Worm (Caenorhabditis elegans): Measurements from ENCODE around the gene best-16.

Gene best-16

ce11 chrIV:7154356-7154755 is 41.3 kb downstream of the best-16 start, which contains the start of gene C34D4.2:
C34D4.2 (plus strand) TSS chrIV:7154656.
- no peak for TF ChIP-seq zag-1 (tag; optimal IDR thresholded peaks at IDR 0.05)
- no peak for TF ChIP-seq hmg-11 (tag; optimal IDR thresholded peaks at IDR 0.05)
- no peak for TF ChIP-seq ZK546.5 (tag; optimal IDR thresholded peaks at IDR 0.05)
- no peak for TF ChIP-seq lsy-12 (tag; optimal IDR thresholded peaks at IDR 0.05)
- no peak for TF ChIP-seq unc-62 (GFP tag; optimal IDR thresholded peaks at IDR 0.05)
- TF ChIP-seq nhr-23 (tag; optimal IDR thresholded peaks at IDR 0.05), result no peak
- no peak for TF ChIP-seq nfya-1 (tag; optimal IDR thresholded peaks at IDR 0.05; ENCODE audit: insufficient read depth)
- no peak for TF ChIP-seq mdl-1 (tag; optimal IDR thresholded peaks at IDR 0.05)
- no peak for TF ChIP-seq eor-1 (tag; optimal IDR thresholded peaks at IDR 0.05)
- no peak for TF ChIP-seq aly-2 (tag; optimal IDR thresholded peaks at IDR 0.05)
- no peak for TF ChIP-seq unc-39 (tag; optimal IDR thresholded peaks at IDR 0.05)
- TF ChIP-seq fos-1 (tag; optimal IDR thresholded peaks at IDR 0.05), result no peak
- TF ChIP-seq nhr-28 (tag; optimal IDR thresholded peaks at IDR 0.05), result no peak
- TF ChIP-seq egl-5 (tag; optimal IDR thresholded peaks at IDR 0.05), result no peak
- TF ChIP-seq mml-1 (tag; optimal IDR thresholded peaks at IDR 0.05), result no peak
- TF ChIP-seq tbx-2 (tag; optimal IDR thresholded peaks at IDR 0.05), result no peak
- no peak for TF ChIP-seq nhr-25 (tag; optimal IDR thresholded peaks at IDR 0.05)
- no peak for TF ChIP-seq fkh-10 (GFP tag; optimal IDR thresholded peaks at IDR 0.05)
- TF ChIP-seq ceh-16 (tag; optimal IDR thresholded peaks at IDR 0.05), result no peak

- TF ChIP-seq sea-2 (GFP tag; optimal IDR thresholded peaks at IDR 0.05), result no peak
- TF ChIP-seq aly-2 (tag; optimal IDR thresholded peaks at IDR 0.05), result no peak
- no peak for TF ChIP-seq nhr-28 (tag; optimal IDR thresholded peaks at IDR 0.05)
- no peak for TF ChIP-seq nhr-67 (tag; optimal IDR thresholded peaks at IDR 0.05)
- TF ChIP-seq lin-39 (tag; optimal IDR thresholded peaks at IDR 0.05), result no peak
- TF ChIP-seq elt-2 (tag; optimal IDR thresholded peaks at IDR 0.05), result no peak
- TF ChIP-seq nhr-11 (tag; optimal IDR thresholded peaks at IDR 0.05), result no peak
- no peak for TF ChIP-seq ztf-11 (tag; optimal IDR thresholded peaks at IDR 0.05)
- TF ChIP-seq fkh-2 (tag; optimal IDR thresholded peaks at IDR 0.05), result no peak
- no peak for TF ChIP-seq nhr-23 (tag; optimal IDR thresholded peaks at IDR 0.05)
- TF ChIP-seq egl-27 (tag; optimal IDR thresholded peaks at IDR 0.05), result no peak
- no peak for TF ChIP-seq jun-1 (tag; optimal IDR thresholded peaks at IDR 0.05)
- no peak for TF ChIP-seq elt-1 (tag; optimal IDR thresholded peaks at IDR 0.05)
These were observed 42.3 kb downstream of the best-16 start, which contains the start of gene C34D4.3 for ce11 chrIV:7153362-7153761. C34D4.3 (plus strand) TSS chrIV:7153662.

ce11 chrIV:7152409-7152808 is 43.2 kb downstream of the best-16 start, which contains the start of gene col-113:
col-113 (minus strand) TSS chrIV:7152509.
- TF ChIP-seq lin-39 (tag; optimal IDR thresholded peaks at IDR 0.05), result no peak
- no peak for TF ChIP-seq ceh-82 (tag; optimal IDR thresholded peaks at IDR 0.05)
- TF ChIP-seq nhr-237 (tag; optimal IDR thresholded peaks at IDR 0.05), result no peak
- no peak for TF ChIP-seq ama-1 (optimal IDR thresholded peaks at IDR 0.05)
- no peak for TF ChIP-seq R02D3.7 (tag; optimal IDR thresholded peaks at IDR 0.05)

ce11 chrIV:7149020-7149601 is 46.5 kb downstream of the best-16 start, which contains the start of gene C34D4.4:
C34D4.4 (plus strand) TSS chrIV:7149361.
- TF ChIP-seq aly-2 (tag; optimal IDR thresholded peaks at IDR 0.05) (no peak), nhr-43 (tag; optimal IDR thresholded peaks at IDR 0.05; ENCODE audit: poor library complexity, severe bottlenecking) (no peak), elt-2 (tag; optimal IDR thresholded peaks at IDR 0.05) (no peak), hmg-11 (tag; optimal IDR thresholded peaks at IDR 0.05) (peak; percentile 23), fkh-2 (tag; optimal IDR thresholded peaks at IDR 0.05) (no peak), snpc-4 (tag; optimal IDR thresholded peaks at IDR 0.05) (peak; percentile 28), lin-15B (tag; optimal IDR thresholded peaks at IDR 0.05) (peak; percentile 48), mml-1 (tag; optimal IDR thresholded peaks at IDR 0.05) (no peak), nfya-1 (tag; optimal IDR thresholded peaks at IDR 0.05; ENCODE audit: insufficient read depth) (peak; percentile 75), lin-39 (tag; optimal IDR thresholded peaks at IDR 0.05) (peak; percentile 14), mdl-1 (tag; optimal IDR thresholded peaks at IDR 0.05) (no peak), nhr-25 (tag; optimal IDR thresholded peaks at IDR 0.05) (peak; percentile 16), ama-1 (optimal IDR thresholded peaks at IDR 0.05) (peak; percentile 16)
